Worm (Caenorhabditis elegans): Measurements from ENCODE around the gene T10G3.2.

The T10G3.2 gene

ce11 chrV:13488297-13488803, 8.7 kb upstream of the T10G3.2 start (continued):
- no peak for TF ChIP-seq tlp-1 (tag; optimal IDR thresholded peaks at IDR 0.05)
- TF ChIP-seq nhr-11 (tag; optimal IDR thresholded peaks at IDR 0.05): no peak
- no peak for TF ChIP-seq fkh-8 (tag; optimal IDR thresholded peaks at IDR 0.05)

- TF ChIP-seq elt-2 (tag; optimal IDR thresholded peaks at IDR 0.05): no peak
- TF ChIP-seq sox-4 (tag; optimal IDR thresholded peaks at IDR 0.05): peak; percentile 69
- peak; percentile 57 for TF ChIP-seq fkh-8 (tag; optimal IDR thresholded peaks at IDR 0.05)
- TF ChIP-seq sptf-1 (tag; optimal IDR thresholded peaks at IDR 0.05): no peak
- TF ChIP-seq nhr-71 (tag; optimal IDR thresholded peaks at IDR 0.05): peak; percentile 42
These were observed 6.1 kb upstream of the T10G3.2 start for ce11 chrV:13485732-13486131.

ce11 chrV:13484339-13484738, 4.7 kb upstream of the T10G3.2 start, which contains the start of gene T10G3.4:
T10G3.4 (minus strand) TSS chrV:13484439.
- no peak for TF ChIP-seq nhr-47 (tag; optimal IDR thresholded peaks at IDR 0.05)
- TF ChIP-seq nhr-71 (tag; optimal IDR thresholded peaks at IDR 0.05): peak; percentile 8
- TF ChIP-seq fkh-8 (tag; optimal IDR thresholded peaks at IDR 0.05): peak; percentile 7

ce11 chrV:13476350-13476749, 3.3 kb downstream of the T10G3.2 start, which contains the start of gene T10G3.8:
T10G3.8 (minus strand) TSS chrV:13476450.
- TF ChIP-seq efl-1 (optimal IDR thresholded peaks at IDR 0.05) (no peak), efl-1 (GFP tag; optimal IDR thresholded peaks at IDR 0.05 in 1 of 2) (peak in 1 of 2 experiments; percentile 66), C04F5.9 (tag; optimal IDR thresholded peaks at IDR 0.05) (no peak)

- TF ChIP-seq swsn-7 (tag; optimal IDR thresholded peaks at IDR 0.05) (no peak), grh-1 (GFP tag; IDR thresholded peaks at IDR 0.05) (no peak), aha-1 (tag; optimal IDR thresholded peaks at IDR 0.05) (no peak), zip-4 (GFP tag; optimal IDR thresholded peaks at IDR 0.05) (no peak), elt-3 (tag; optimal IDR thresholded peaks at IDR 0.05) (no peak), unc-130 (tag; optimal IDR thresholded peaks at IDR 0.05) (peak; percentile 37), nhr-84 (tag; optimal IDR thresholded peaks at IDR 0.05) (no peak), lin-14 (GFP tag; optimal IDR thresholded peaks at IDR 0.05) (peak; percentile 70), C34B4.2 (tag; optimal IDR thresholded peaks at IDR 0.05) (no peak), pag-3 (tag; optimal IDR thresholded peaks at IDR 0.05; ENCODE audit: borderline replicate concordance, insufficient read depth) (no peak), lsy-2 (tag; optimal IDR thresholded peaks at IDR 0.05) (peak; percentile 37 to 44), rnt-1 (tag; optimal IDR thresholded peaks at IDR 0.05) (peak; percentile 75), vab-15 (tag; optimal IDR thresholded peaks at IDR 0.05) (no peak), lir-3 (tag; optimal IDR thresholded peaks at IDR 0.05; ENCODE audit: poor library complexity) (no peak), nhr-237 (tag; optimal IDR thresholded peaks at IDR 0.05) (no peak), lin-35 (GFP tag; optimal IDR thresholded peaks at IDR 0.05) (no peak), fkh-4 (tag; optimal IDR thresholded peaks at IDR 0.05; ENCODE audit: borderline replicate concordance) (no peak), ets-5 (GFP tag; IDR thresholded peaks at IDR 0.05) (no peak), unc-98 (GFP tag; IDR thresholded peaks at IDR 0.05) (no peak), tbx-2 (tag; optimal IDR thresholded peaks at IDR 0.05) (peak; percentile 8), fkh-10 (GFP tag; optimal IDR thresholded peaks at IDR 0.05) (no peak), zag-1 (tag; optimal IDR thresholded peaks at IDR 0.05) (no peak), dpl-1 (GFP tag; optimal IDR thresholded peaks at IDR 0.05) (no peak), skn-1 (tag; optimal IDR thresholded peaks at IDR 0.05) (no peak), pax-3 (tag; optimal IDR thresholded peaks at IDR 0.05) (no peak), unc-30 (tag; optimal IDR thresholded peaks at IDR 0.05) (no peak), tlp-1 (tag; optimal IDR thresholded peaks at IDR 0.05) (no peak), mef-2 (tag; optimal IDR thresholded peaks at IDR 0.05) (no peak), ceh-90 (tag; optimal IDR thresholded peaks at IDR 0.05) (no peak), nhr-28 (tag; optimal IDR thresholded peaks at IDR 0.05) (no peak), ces-1 (GFP tag; optimal IDR thresholded peaks at IDR 0.05) (no peak), ztf-4 (tag; optimal IDR thresholded peaks at IDR 0.05) (peak; percentile 17), nhr-90 (tag; optimal IDR thresholded peaks at IDR 0.05; ENCODE audit: poor library complexity) (no peak), hpl-2 (GFP tag; optimal IDR thresholded peaks at IDR 0.05) (no peak), nhr-11 (tag; optimal IDR thresholded peaks at IDR 0.05) (no peak), lin-39 (tag; optimal IDR thresholded peaks at IDR 0.05) (no peak)
These were observed 6.2 kb downstream of the T10G3.2 start, which contains the start of gene T10G3.1 for ce11 chrV:13473467-13473866. T10G3.1 (minus strand) TSS chrV:13473679.

All from whole organism, L1 larva.